Fruit fly (Drosophila melanogaster) whole organism, embryonic: ENCODE measurements around the gene CG44838.
A peak's percentile ranks its signal among the peaks of the same experiment; 100 is the strongest.

ENCODE experiments used
- B-H2 ChIP-seq: fragments of 200-800 bp; sonication (Bioruptor generic); optimal IDR thresholded peaks from 2 replicates; lab custom pipeline; 2018; ENCODE audit warnings: missing biosample characterization, mild to moderate bottlenecking, missing genetic modification characterization
- BEAF-32 ChIP-seq: fragments of 200-800 bp; sonication (Bioruptor generic); optimal IDR thresholded peaks from 3 replicates; lab custom pipeline; 2017; ENCODE audit warnings: missing biosample characterization, missing genetic modification characterization, mild to moderate bottlenecking, moderate library complexity, missing genetic modification reagents
- CG11247 ChIP-seq: fragments of 200-800 bp; sonication (Bioruptor generic); IDR thresholded peaks from 2 replicates; pipeline ENCODE4 v1.3.6; 2022; ENCODE audit warnings: missing biosample characterization, missing genetic modification characterization
- CG11456 ChIP-seq: fragments of 200-800 bp; sonication (Bioruptor generic); IDR thresholded peaks from 3 replicates; pipeline ENCODE4 v1.3.6; 2022; ENCODE audit warnings: missing biosample characterization, missing genetic modification characterization
- CG12104 ChIP-seq: fragments of 200-800 bp; sonication (Bioruptor generic); optimal IDR thresholded peaks from 3 replicates; lab custom pipeline; 2016; ENCODE audit warnings: missing biosample characterization, missing genetic modification characterization
- CG12391 ChIP-seq: fragments of 200-800 bp; sonication (Bioruptor generic); optimal IDR thresholded peaks from 3 replicates; lab custom pipeline; 2018; ENCODE audit warnings: missing biosample characterization, mild to moderate bottlenecking, missing genetic modification characterization, moderate library complexity
- CG12942 ChIP-seq: fragments of 200-800 bp; sonication (Bioruptor generic); optimal IDR thresholded peaks from 3 replicates; lab custom pipeline; 2016; ENCODE audit warnings: missing biosample characterization, missing genetic modification characterization
- CG13424 ChIP-seq: fragments of 200-800 bp; sonication (Bioruptor generic); optimal IDR thresholded peaks from 2 replicates; lab custom pipeline; 2019; ENCODE audit warnings: missing biosample characterization, mild to moderate bottlenecking, missing genetic modification characterization, moderate library complexity
- CG13775 ChIP-seq: fragments of 200-800 bp; sonication (Bioruptor generic); optimal IDR thresholded peaks from 3 replicates; lab custom pipeline; 2017; ENCODE audit warnings: missing biosample characterization, mild to moderate bottlenecking, missing genetic modification characterization
- CG14667 ChIP-seq: fragments of 200-800 bp; sonication (Bioruptor generic); IDR thresholded peaks from 2 replicates; pipeline ENCODE4 v1.3.6; 2022; ENCODE audit warnings: missing biosample characterization, missing genetic modification characterization
- CG14710 ChIP-seq: fragments of 200-800 bp; sonication (Bioruptor generic); optimal IDR thresholded peaks from 3 replicates; lab custom pipeline; 2019; ENCODE audit warnings: missing biosample characterization, mild to moderate bottlenecking, missing genetic modification characterization, moderate library complexity
- CG15479 ChIP-seq: fragments of 200-800 bp; sonication (Bioruptor generic); optimal IDR thresholded peaks from 3 replicates; lab custom pipeline; 2019; ENCODE audit warnings: missing biosample characterization, mild to moderate bottlenecking, missing genetic modification characterization, moderate library complexity
- CG15514 ChIP-seq: fragments of 200-800 bp; sonication (Bioruptor generic); optimal IDR thresholded peaks from 3 replicates; lab custom pipeline; 2017; ENCODE audit warnings: missing biosample characterization, missing genetic modification characterization, mild to moderate bottlenecking, moderate library complexity, missing genetic modification reagents
- CG15601 ChIP-seq: fragments of 200-800 bp; sonication (Bioruptor generic); optimal IDR thresholded peaks from 3 replicates; lab custom pipeline; 2019; ENCODE audit warnings: missing biosample characterization, mild to moderate bottlenecking, missing genetic modification characterization, moderate library complexity
- CG16813 ChIP-seq: fragments of 200-800 bp; sonication (Bioruptor generic); IDR thresholded peaks from 3 replicates; pipeline ENCODE4 v1.3.6; 2022; ENCODE audit warnings: missing biosample characterization, missing genetic modification characterization; ENCODE audit not compliant: partially characterized antibody
- CG16815 ChIP-seq: fragments of 200-800 bp; sonication (Bioruptor generic); optimal IDR thresholded peaks from 3 replicates; lab custom pipeline; 2017; ENCODE audit warnings: missing biosample characterization, mild to moderate bottlenecking, missing genetic modification characterization
- CG17612 ChIP-seq: fragments of 200-800 bp; sonication (Bioruptor generic); IDR thresholded peaks from 2 replicates; pipeline ENCODE4 v1.3.6; 2022; ENCODE audit warnings: missing biosample characterization, missing genetic modification characterization
- CG17829 ChIP-seq: fragments of 200-800 bp; optimal IDR thresholded peaks from 2 replicates; lab custom pipeline; 2019; ENCODE audit warnings: missing biosample characterization, mild to moderate bottlenecking, missing genetic modification characterization, moderate library complexity
- CG18011 ChIP-seq: fragments of 200-800 bp; sonication (Bioruptor generic); optimal IDR thresholded peaks from 2 replicates; lab custom pipeline; 2017; ENCODE audit warnings: missing biosample characterization, missing genetic modification characterization, mild to moderate bottlenecking, moderate library complexity, missing genotype
- CG2120 ChIP-seq: fragments of 200-800 bp; sonication (Bioruptor generic); optimal IDR thresholded peaks from 3 replicates; lab custom pipeline; 2016; ENCODE audit warnings: missing biosample characterization, missing genetic modification characterization
- CG2129 ChIP-seq: fragments of 200-800 bp; sonication (Bioruptor generic); IDR thresholded peaks from 2 replicates; pipeline ENCODE4 v1.3.6; 2022; ENCODE audit warnings: missing biosample characterization, missing genetic modification characterization; ENCODE audit not compliant: partially characterized antibody
- CG3065 ChIP-seq: fragments of 200-800 bp; sonication (Bioruptor generic); optimal IDR thresholded peaks from 2 replicates; lab custom pipeline; 2016; ENCODE audit warnings: missing biosample characterization, missing genetic modification characterization
- CG4328 ChIP-seq: fragments of 200-800 bp; sonication (Bioruptor generic); optimal IDR thresholded peaks from 3 replicates; lab custom pipeline; 2017; ENCODE audit warnings: missing biosample characterization, missing genetic modification reagents, missing genetic modification characterization
- CG4820 ChIP-seq: fragments of 200-800 bp; sonication (Bioruptor generic); optimal IDR thresholded peaks from 3 replicates; lab custom pipeline; 2016; ENCODE audit warnings: missing biosample characterization, missing genetic modification characterization
- CG6654 ChIP-seq: fragments of 200-800 bp; sonication (Bioruptor generic); optimal IDR thresholded peaks from 2 replicates; lab custom pipeline; 2017; ENCODE audit warnings: missing biosample characterization, mild to moderate bottlenecking, missing genetic modification characterization
- Fer1 ChIP-seq: fragments of 200-800 bp; sonication (Bioruptor generic); optimal IDR thresholded peaks from 2 replicates; lab custom pipeline; 2017; ENCODE audit warnings: missing biosample characterization, mild to moderate bottlenecking, missing genetic modification characterization
- Gsc ChIP-seq: fragments of 200-800 bp; sonication (Bioruptor generic); IDR thresholded peaks from 2 replicates; pipeline ENCODE4 v1.3.6; 2022; ENCODE audit warnings: missing biosample characterization, missing genetic modification characterization
- H15 ChIP-seq: fragments of 200-800 bp; sonication (Bioruptor generic); IDR thresholded peaks from 3 replicates; pipeline ENCODE4 v1.3.6; 2022; ENCODE audit warnings: missing biosample characterization, missing genetic modification characterization
- HLH54F ChIP-seq: fragments of 200-800 bp; sonication (Bioruptor generic); optimal IDR thresholded peaks from 3 replicates; lab custom pipeline; 2016; ENCODE audit warnings: missing biosample characterization, missing genetic modification characterization
- Hand ChIP-seq: fragments of 200-800 bp; sonication (Bioruptor generic); optimal IDR thresholded peaks from 2 replicates; lab custom pipeline; 2017; ENCODE audit warnings: mild to moderate bottlenecking, missing biosample characterization, missing genetic modification reagents, missing genetic modification characterization
- Jarid2 ChIP-seq: fragments of 200-800 bp; sonication (Bioruptor generic); optimal IDR thresholded peaks from 3 replicates; lab custom pipeline; 2017; ENCODE audit warnings: mild to moderate bottlenecking, missing biosample characterization, missing genetic modification reagents, missing genetic modification characterization
- Kr ChIP-seq: fragments of 200-800 bp; sonication (Bioruptor generic); optimal IDR thresholded peaks from 2 replicates; lab custom pipeline; 2017; ENCODE audit warnings: missing biosample characterization, mild to moderate bottlenecking, missing genetic modification characterization
- Max ChIP-seq: fragments of 200-800 bp; sonication (Bioruptor generic); optimal IDR thresholded peaks from 2 replicates; lab custom pipeline; 2016; ENCODE audit warnings: missing biosample characterization, mild to moderate bottlenecking, missing genetic modification characterization
- Meics ChIP-seq: fragments of 200-800 bp; sonication (Bioruptor generic); optimal IDR thresholded peaks from 2 replicates; lab custom pipeline; 2017; ENCODE audit warnings: missing biosample characterization, mild to moderate bottlenecking, missing genetic modification characterization
- Sox100B ChIP-seq: fragments of 200-800 bp; sonication (Bioruptor generic); optimal IDR thresholded peaks from 3 replicates; lab custom pipeline; 2018; ENCODE audit warnings: missing biosample characterization, mild to moderate bottlenecking, missing genetic modification characterization
- Tbp ChIP-seq: fragments of >200 bp; optimal IDR thresholded peaks from 2 replicates; lab custom pipeline; 2018; ENCODE audit warnings: missing biosample characterization, missing genetic modification characterization
- ara ChIP-seq: fragments of 200-800 bp; sonication (Bioruptor generic); IDR thresholded peaks from 2 replicates; pipeline ENCODE4 v1.3.6; 2022; ENCODE audit warnings: missing biosample characterization, missing genetic modification characterization
- chm ChIP-seq: fragments of 200-800 bp; sonication (Bioruptor generic); IDR thresholded peaks from 2 replicates; pipeline ENCODE4 v1.3.6; 2022; ENCODE audit warnings: missing biosample characterization, missing genetic modification characterization
- crc ChIP-seq: fragments of 200-800 bp; sonication (Bioruptor generic); optimal IDR thresholded peaks from 2 replicates; lab custom pipeline; 2016; ENCODE audit warnings: missing biosample characterization, missing genetic modification characterization
- gsb ChIP-seq: fragments of 200-800 bp; sonication (Bioruptor generic); IDR thresholded peaks from 2 replicates; pipeline ENCODE4 v1.3.6; 2022; ENCODE audit warnings: missing biosample characterization, missing genetic modification characterization
- knrl ChIP-seq: fragments of 200-800 bp; sonication (Bioruptor generic); IDR thresholded peaks from 3 replicates; pipeline ENCODE4 v1.3.6; 2022; ENCODE audit warnings: missing biosample characterization, missing genetic modification characterization; ENCODE audit not compliant: partially characterized antibody
- onecut ChIP-seq: fragments of 200-800 bp; sonication (Bioruptor generic); IDR thresholded peaks from 2 replicates; pipeline ENCODE4 v1.3.6; 2022; ENCODE audit warnings: missing biosample characterization, missing genetic modification characterization
- salm ChIP-seq: fragments of 200-800 bp; sonication (Bioruptor generic); optimal IDR thresholded peaks from 2 replicates; lab custom pipeline; 2018; ENCODE audit warnings: missing biosample characterization, mild to moderate bottlenecking, missing genetic modification characterization
- sqz ChIP-seq: fragments of 200-800 bp; sonication (Bioruptor generic); optimal IDR thresholded peaks from 3 replicates; lab custom pipeline; 2018; ENCODE audit warnings: missing biosample characterization, mild to moderate bottlenecking, missing genetic modification characterization
- stwl ChIP-seq: fragments of 200-800 bp; sonication (Bioruptor generic); optimal IDR thresholded peaks from 3 replicates; lab custom pipeline; 2018; ENCODE audit warnings: missing biosample characterization, mild to moderate bottlenecking, missing genetic modification characterization, moderate library complexity
- tup ChIP-seq: fragments of 200-800 bp; sonication (Bioruptor generic); optimal IDR thresholded peaks from 2 replicates; lab custom pipeline; 2016; ENCODE audit warnings: missing biosample characterization, mild to moderate bottlenecking, missing genetic modification characterization, moderate library complexity
- tx ChIP-seq: fragments of 200-800 bp; sonication (Bioruptor generic); optimal IDR thresholded peaks from 2 replicates; lab custom pipeline; 2016; ENCODE audit warnings: missing biosample characterization, missing genetic modification characterization
- vnd ChIP-seq: fragments of 200-800 bp; sonication (Bioruptor generic); IDR thresholded peaks from 3 replicates; pipeline ENCODE4 v1.3.6; 2022; ENCODE audit warnings: missing biosample characterization, missing genetic modification characterization; ENCODE audit not compliant: partially characterized antibody

The CG44838 gene

dm6 chr3L:9429665-9430607 lies 30.9 kb upstream of the CG44838 start, which contains the start of the genes RpS17 and MTF-1 (continued):
- peak; percentile 44 for TF ChIP-seq CG12391 (tag; lab: Kevin White, UChicago)
- TF ChIP-seq CG15514 (GFP tag; lab: Kevin White, UChicago): peak; percentile 30
- no peak for TF ChIP-seq Gsc (GFP tag; lab: Robert Waterston, UW)
- TF ChIP-seq chm: peak; percentile 80
- peak; percentile 25 for TF ChIP-seq CG12942
- peak; percentile 70 for TF ChIP-seq onecut
- peak; percentile 37 for TF ChIP-seq Hand
- TF ChIP-seq CG2129 (GFP tag; lab: Robert Waterston, UW): no peak
- peak; percentile 58 for TF ChIP-seq CG14710 (tag; lab: Kevin White, UChicago)
- TF ChIP-seq ara (GFP tag; lab: Robert Waterston, UW): no peak
- peak; percentile 63 for TF ChIP-seq CG15601 (tag; lab: Kevin White, UChicago)
- TF ChIP-seq CG13775 (GFP tag; lab: Kevin White, UChicago): peak; percentile 61
- TF ChIP-seq stwl (tag; lab: Kevin White, UChicago): peak; percentile 39
- no peak for TF ChIP-seq CG13424 (tag; lab: Kevin White, UChicago)
- TF ChIP-seq knrl (GFP tag; lab: Robert Waterston, UW): no peak
- TF ChIP-seq Meics (GFP tag; lab: Kevin White, UChicago): peak; percentile 73
- peak; percentile 44 for TF ChIP-seq BEAF-32 (GFP tag; lab: Kevin White, UChicago)
- TF ChIP-seq sqz (GFP tag; lab: Kevin White, UChicago): peak; percentile 40
- peak; percentile 5 for TF ChIP-seq CG12104 (GFP tag; lab: Kevin White, UChicago)
- peak; percentile 63 for TF ChIP-seq CG4328 (GFP tag; lab: Kevin White, UChicago)
- no peak for TF ChIP-seq vnd (GFP tag; lab: Robert Waterston, UW)
- no peak for TF ChIP-seq Kr (GFP tag; lab: Kevin White, UChicago)
- peak; percentile 15 for TF ChIP-seq CG2120
- TF ChIP-seq HLH54F (GFP tag; lab: Kevin White, UChicago): no peak
- no peak for TF ChIP-seq tup (GFP tag; lab: Kevin White, UChicago)
- TF ChIP-seq CG4820: no peak
- TF ChIP-seq CG18011: peak; percentile 7
- TF ChIP-seq gsb: no peak
- no peak for TF ChIP-seq crc (GFP tag; lab: Kevin White, UChicago)
- peak; percentile 61 for TF ChIP-seq Fer1
- peak; percentile 62 for TF ChIP-seq salm (tag; lab: Kevin White, UChicago)
- TF ChIP-seq CG16815 (GFP tag; lab: Kevin White, UChicago): no peak
- no peak for TF ChIP-seq CG11247 (GFP tag; lab: Robert Waterston, UW)
- TF ChIP-seq B-H2: peak; percentile 44
- peak; percentile 72; the same call in 2 of the 3 replicates for TF ChIP-seq CG11456 (GFP tag; lab: Robert Waterston, UW)
- TF ChIP-seq CG3065: no peak
- peak; percentile 70 for TF ChIP-seq Jarid2 (GFP tag; lab: Kevin White, UChicago)
- no peak for TF ChIP-seq tx
- TF ChIP-seq Max (GFP tag; lab: Kevin White, UChicago): peak; percentile 26
- TF ChIP-seq CG15479 (GFP tag; lab: Kevin White, UChicago): no peak
- TF ChIP-seq CG14667: no peak
- TF ChIP-seq CG6654 (GFP tag; lab: Kevin White, UChicago): no peak
- no peak for TF ChIP-seq CG16813 (GFP tag; lab: Robert Waterston, UW)
- TF ChIP-seq CG17829 (tag; lab: Kevin White, UChicago): peak; percentile 28
- peak; percentile 44; the same call in 2 of the 3 replicates for TF ChIP-seq H15 (GFP tag; lab: Robert Waterston, UW)
- peak; percentile 50 for TF ChIP-seq Tbp (GFP tag; lab: Kevin White, UChicago)
- TF ChIP-seq CG17612 (GFP tag; lab: Robert Waterston, UW): no peak
- TF ChIP-seq Sox100B (GFP tag; lab: Kevin White, UChicago): peak; percentile 46
